Worm (Caenorhabditis elegans): ENCODE measurements around the gene ugt-59.

DNA sequence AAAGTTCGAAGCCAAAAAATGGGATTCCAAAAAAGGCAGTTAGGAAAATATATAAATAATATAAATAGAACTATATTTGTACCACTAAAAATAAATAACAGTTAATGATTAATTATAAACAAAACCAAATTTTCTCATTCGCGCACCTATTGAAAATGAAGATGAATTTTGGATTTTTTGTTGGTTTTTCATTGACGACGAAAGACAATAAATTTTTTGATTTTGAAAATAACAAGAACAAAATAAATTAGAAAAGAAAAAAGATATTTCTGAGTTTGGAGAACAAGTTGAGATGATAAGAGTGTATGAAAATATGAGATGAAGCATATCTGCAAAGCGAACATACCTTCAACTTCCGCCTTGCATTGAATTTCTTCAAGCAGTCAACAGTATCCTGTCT is 23.1 kb upstream of the ugt-59 start:
- no peak for TF ChIP-seq zag-1 (tag; optimal IDR thresholded peaks at IDR 0.05)
- TF ChIP-seq ama-1 (optimal IDR thresholded peaks at IDR 0.05): no peak
- no peak for TF ChIP-seq lin-13 (GFP tag; optimal IDR thresholded peaks at IDR 0.05)
- TF ChIP-seq sptf-1 (tag; optimal IDR thresholded peaks at IDR 0.05): no peak
- no peak for TF ChIP-seq ceh-8 (GFP tag; optimal IDR thresholded peaks at IDR 0.05)
- TF ChIP-seq skn-1 (tag; optimal IDR thresholded peaks at IDR 0.05): no peak
- no peak for TF ChIP-seq nhr-11 (tag; optimal IDR thresholded peaks at IDR 0.05)
- TF ChIP-seq fkh-8 (tag; optimal IDR thresholded peaks at IDR 0.05): no peak
- no peak for TF ChIP-seq grh-1 (GFP tag; IDR thresholded peaks at IDR 0.05)
- TF ChIP-seq tbx-2 (tag; optimal IDR thresholded peaks at IDR 0.05): no peak
- no peak for TF ChIP-seq dpl-1 (GFP tag; optimal IDR thresholded peaks at IDR 0.05)
- TF ChIP-seq fkh-10 (GFP tag; optimal IDR thresholded peaks at IDR 0.05): no peak
- TF ChIP-seq Y116A8C.19 (tag; optimal IDR thresholded peaks at IDR 0.05; ENCODE audit: borderline replicate concordance): no peak
